Fruit fly (Drosophila melanogaster): ENCODE measurements around the gene IP3K2.

The IP3K2 gene

dm6 chrX:13276713-13277112 is 26.7 kb upstream of the IP3K2 start (continued):
- peak; percentile 54; the same call in 1 of the 2 replicates for TF ChIP-seq CG7372 (GFP tag; IDR thresholded peaks at IDR 0.05)
- peak; percentile 14 for TF ChIP-seq CG2116 (GFP tag; optimal IDR thresholded peaks at IDR 0.05)
- TF ChIP-seq CG16815 (GFP tag; optimal IDR thresholded peaks at IDR 0.05) = peak; percentile 22
- TF ChIP-seq Oli (tag; optimal IDR thresholded peaks at IDR 0.05) = peak; percentile 79
- peak; percentile 56 for TF ChIP-seq az2 (GFP tag; optimal IDR thresholded peaks at IDR 0.05)
- no peak for TF ChIP-seq tll (GFP tag; optimal IDR thresholded peaks at IDR 0.05)
- TF ChIP-seq NFAT (GFP tag; IDR thresholded peaks at IDR 0.05) = peak; percentile 60; the same call in 1 of the 2 replicates
- no peak for TF ChIP-seq shn (GFP tag; optimal IDR thresholded peaks at IDR 0.05)
- TF ChIP-seq Six4 (GFP tag; optimal IDR thresholded peaks at IDR 0.05) = peak; percentile 65
- TF ChIP-seq CG9215 (GFP tag; IDR thresholded peaks at IDR 0.05) = peak; percentile 52; the same call in 1 of the 2 replicates
- TF ChIP-seq CG11398 (GFP tag; optimal IDR thresholded peaks at IDR 0.05) = no peak
- peak; percentile 67 for TF ChIP-seq D19B (GFP tag; optimal IDR thresholded peaks at IDR 0.05)
- TF ChIP-seq CG17612 (GFP tag; IDR thresholded peaks at IDR 0.05) = 0 out of 2 replicates have a peak, but pooled peaks have one; percentile 25
- peak; percentile 29 for TF ChIP-seq zen (tag; optimal IDR thresholded peaks at IDR 0.05)
- TF ChIP-seq slbo (GFP tag; IDR thresholded peaks at IDR 0.05) = peak; percentile 89
- TF ChIP-seq Abd-B (GFP tag; optimal IDR thresholded peaks at IDR 0.05) = peak; percentile 56
- TF ChIP-seq CG7786 (GFP tag; optimal IDR thresholded peaks at IDR 0.05) = peak; percentile 9
- TF ChIP-seq CG32772 (GFP tag; IDR thresholded peaks at IDR 0.05) = peak; percentile 43; the same call in 1 of the 2 replicates
- TF ChIP-seq MESR4 (GFP tag; optimal IDR thresholded peaks at IDR 0.05) = no peak
- peak; percentile 90 for TF ChIP-seq CG3281 (GFP tag; optimal IDR thresholded peaks at IDR 0.05)
- peak; percentile 55; the same call in 1 of the 2 replicates for TF ChIP-seq danr (GFP tag; IDR thresholded peaks at IDR 0.05)
- TF ChIP-seq CG7556 (GFP tag; optimal IDR thresholded peaks at IDR 0.05) = peak; percentile 78
- peak; percentile 84 for TF ChIP-seq Hmr (GFP tag; optimal IDR thresholded peaks at IDR 0.05)
- peak; percentile 69 for TF ChIP-seq stc (GFP tag; IDR thresholded peaks at IDR 0.05)
- TF ChIP-seq Dbx (GFP tag; IDR thresholded peaks at IDR 0.05) = peak; percentile 78
- TF ChIP-seq CG6254 (GFP tag; optimal IDR thresholded peaks at IDR 0.05) = no peak
- TF ChIP-seq sens-2 (GFP tag; IDR thresholded peaks at IDR 0.05) = no peak
- TF ChIP-seq CG11085 (GFP tag; IDR thresholded peaks at IDR 0.05) = peak; percentile 50
- TF ChIP-seq lmd (GFP tag; IDR thresholded peaks at IDR 0.05) = peak; percentile 84
- TF ChIP-seq CG12942 (GFP tag; optimal IDR thresholded peaks at IDR 0.05) = peak; percentile 36
- peak; percentile 58; the same call in 1 of the 2 replicates for TF ChIP-seq seq (GFP tag; IDR thresholded peaks at IDR 0.05)
- TF ChIP-seq Aef1 (GFP tag; IDR thresholded peaks at IDR 0.05) = peak; percentile 77
- peak; percentile 33 for TF ChIP-seq mam (GFP tag; optimal IDR thresholded peaks at IDR 0.05)
- no peak for TF ChIP-seq Lim3 (GFP tag; IDR thresholded peaks at IDR 0.05)
- no peak for TF ChIP-seq cad (GFP tag; optimal IDR thresholded peaks at IDR 0.05)
- peak; percentile 40 for TF ChIP-seq mirr (GFP tag; optimal IDR thresholded peaks at IDR 0.05)
- TF ChIP-seq Ssrp (tag; optimal IDR thresholded peaks at IDR 0.05) = peak; percentile 64
- TF ChIP-seq CG6854 (GFP tag; optimal IDR thresholded peaks at IDR 0.05) = peak; percentile 68
- TF ChIP-seq Rfx (GFP tag; IDR thresholded peaks at IDR 0.05) = peak; percentile 89
- TF ChIP-seq CG8388 (GFP tag; optimal IDR thresholded peaks at IDR 0.05) = peak; percentile 52
- no peak for TF ChIP-seq BEAF-32 (GFP tag; optimal IDR thresholded peaks at IDR 0.05)
- peak; percentile 77 for TF ChIP-seq CG17359 (tag; optimal IDR thresholded peaks at IDR 0.05)
- TF ChIP-seq H15 (GFP tag; IDR thresholded peaks at IDR 0.05) = peak; percentile 60; the same call in 1 of the 3 replicates
- peak; percentile 64 for TF ChIP-seq CG10979 (tag; optimal IDR thresholded peaks at IDR 0.05)
- TF ChIP-seq CG3847 (GFP tag; IDR thresholded peaks at IDR 0.05) = peak; percentile 82
- peak; percentile 20 for TF ChIP-seq Jarid2 (GFP tag; optimal IDR thresholded peaks at IDR 0.05)
- TF ChIP-seq al (GFP tag; IDR thresholded peaks at IDR 0.05) = peak; percentile 85
- TF ChIP-seq CG15269 (tag; optimal IDR thresholded peaks at IDR 0.05) = peak; percentile 88
- peak; percentile 66 for TF ChIP-seq Sox102F (GFP tag; optimal IDR thresholded peaks at IDR 0.05)
- TF ChIP-seq CG18262 (tag; optimal IDR thresholded peaks at IDR 0.05) = peak; percentile 72
- TF ChIP-seq gsb-n (tag; optimal IDR thresholded peaks at IDR 0.05) = peak; percentile 29

Data from whole organism, embryonic.